Worm (Caenorhabditis elegans) whole organism, late embryonic: ENCODE data around the gene T01H3.5.

ENCODE experiments used
- F13H6.1 ChIP-seq: sonication (generic microtip); optimal IDR thresholded peaks from 2 replicates; lab custom pipeline; 2016; ENCODE audit warnings: missing genetic modification characterization, missing compliant biosample characterization
- K09A11.1 ChIP-seq: sonication (generic microtip); optimal IDR thresholded peaks from 2 replicates; lab custom pipeline; 2017; ENCODE audit warnings: antibody characterized with exemption, mild to moderate bottlenecking, missing genetic modification characterization, missing compliant biosample characterization; ENCODE audit not compliant: insufficient read depth
- T23F11.4 ChIP-seq: fragments of 200-800 bp; sonication (Bioruptor generic); optimal IDR thresholded peaks from 2 replicates; lab custom pipeline; 2018; ENCODE audit warnings: mild to moderate bottlenecking, missing genetic modification characterization, missing compliant biosample characterization
- ceh-19 ChIP-seq: fragments of 200-800 bp; sonication (Bioruptor generic); optimal IDR thresholded peaks from 2 replicates; lab custom pipeline; 2018; ENCODE audit warnings: mild to moderate bottlenecking, missing genetic modification characterization, missing compliant biosample characterization
- ceh-22 ChIP-seq: sonication (generic microtip); optimal IDR thresholded peaks from 2 replicates; lab custom pipeline; 2017; ENCODE audit warnings: missing biosample characterization, missing genetic modification characterization
- ceh-30 ChIP-seq: fragments of 150-350 bp; optimal IDR thresholded peaks from 2 replicates; lab custom pipeline; 2014; ENCODE audit warnings: missing biosample characterization, missing genetic modification characterization
- ceh-34 ChIP-seq: sonication (generic microtip); optimal IDR thresholded peaks from 2 replicates; lab custom pipeline; 2016; ENCODE audit warnings: mild to moderate bottlenecking, missing genetic modification characterization, missing compliant biosample characterization
- ceh-6 ChIP-seq: fragments of 200-800 bp; sonication (Bioruptor generic); optimal IDR thresholded peaks from 2 replicates; lab custom pipeline; 2018; ENCODE audit warnings: mild to moderate bottlenecking, missing genetic modification characterization, missing compliant biosample characterization
- che-1 ChIP-seq: sonication (generic microtip); optimal IDR thresholded peaks from 2 replicates; lab custom pipeline; 2016; ENCODE audit warnings: mild to moderate bottlenecking, missing genetic modification characterization, missing compliant biosample characterization
- dmd-4 ChIP-seq: sonication (generic microtip); optimal IDR thresholded peaks from 2 replicates; lab custom pipeline; 2016; ENCODE audit warnings: borderline replicate concordance, missing genetic modification characterization, missing compliant biosample characterization
- dve-1 ChIP-seq: sonication (generic microtip); optimal IDR thresholded peaks from 2 replicates; lab custom pipeline; 2017; ENCODE audit warnings: antibody characterized with exemption, mild to moderate bottlenecking, missing genetic modification characterization, missing compliant biosample characterization
- elt-2 ChIP-seq: sonication (generic microtip); optimal IDR thresholded peaks from 2 replicates; lab custom pipeline; 2016; ENCODE audit warnings: missing genetic modification reagents, missing genetic modification characterization, missing compliant biosample characterization
- ets-4 ChIP-seq: sonication (generic microtip); optimal IDR thresholded peaks from 2 replicates; lab custom pipeline; 2016; ENCODE audit warnings: missing genetic modification characterization, missing compliant biosample characterization
- eyg-1 ChIP-seq: sonication (generic microtip); optimal IDR thresholded peaks from 2 replicates; lab custom pipeline; 2016; ENCODE audit warnings: missing genotype, missing genetic modification characterization, missing compliant biosample characterization
- fkh-10 ChIP-seq: fragments of 150-350 bp; optimal IDR thresholded peaks from 2 replicates; lab custom pipeline; 2014; ENCODE audit warnings: missing biosample characterization, missing genetic modification reagents, missing genetic modification characterization
- hlh-13 ChIP-seq: fragments of 200-800 bp; sonication (Bioruptor generic); optimal IDR thresholded peaks from 2 replicates; lab custom pipeline; 2018; ENCODE audit warnings: mild to moderate bottlenecking, missing genetic modification characterization, missing compliant biosample characterization
- lin-11 ChIP-seq: fragments of 200-800 bp; sonication (Bioruptor generic); optimal IDR thresholded peaks from 2 replicates; lab custom pipeline; 2018; ENCODE audit warnings: mild to moderate bottlenecking, missing genetic modification characterization, missing compliant biosample characterization
- madf-2 ChIP-seq: sonication (generic microtip); optimal IDR thresholded peaks from 2 replicates; lab custom pipeline; 2017; ENCODE audit warnings: missing genetic modification characterization, missing compliant biosample characterization
- nfya-1 ChIP-seq: sonication (generic microtip); optimal IDR thresholded peaks from 2 replicates; lab custom pipeline; 2017; ENCODE audit warnings: missing genetic modification characterization, mild to moderate bottlenecking, missing compliant biosample characterization, antibody characterized with exemption, moderate library complexity
- nhr-11 ChIP-seq: fragments of 150-350 bp; optimal IDR thresholded peaks from 2 replicates; lab custom pipeline; 2014; ENCODE audit warnings: missing biosample characterization, missing genetic modification characterization
- npax-4 ChIP-seq: sonication (generic microtip); optimal IDR thresholded peaks from 2 replicates; lab custom pipeline; 2016; ENCODE audit warnings: missing genetic modification characterization, missing compliant biosample characterization
- pat-9 ChIP-seq: fragments of 200-800 bp; sonication (Bioruptor generic); optimal IDR thresholded peaks from 2 replicates; lab custom pipeline; 2018; ENCODE audit warnings: mild to moderate bottlenecking, missing genetic modification characterization, moderate library complexity, missing compliant biosample characterization
- pha-4 ChIP-seq: fragments of 150-350 bp; optimal IDR thresholded peaks from 2 replicates; lab custom pipeline; 2018; ENCODE audit warnings: missing biosample characterization, missing genetic modification reagents, missing genetic modification characterization
- ref-2 ChIP-seq: sonication (generic microtip); optimal IDR thresholded peaks from 2 replicates; lab custom pipeline; 2016; ENCODE audit warnings: missing genetic modification characterization, missing compliant biosample characterization
- sdc-2 ChIP-seq: sonication (generic microtip); optimal IDR thresholded peaks from 2 replicates; lab custom pipeline; 2016; ENCODE audit warnings: missing genotype, missing genetic modification characterization, missing compliant biosample characterization
- tbx-2 ChIP-seq: sonication (generic microtip); optimal IDR thresholded peaks from 2 replicates; lab custom pipeline; 2016; ENCODE audit warnings: missing genetic modification characterization, missing compliant biosample characterization
- tbx-7 ChIP-seq: sonication (generic microtip); optimal IDR thresholded peaks from 2 replicates; lab custom pipeline; 2016; ENCODE audit warnings: missing genotype, missing genetic modification characterization, missing compliant biosample characterization
- unc-3 ChIP-seq, 2 experiments: fragments of 200-800 bp in 1 of 2; sonication (Bioruptor generic) in 1 of 2; sonication (generic microtip) in 1 of 2; conservative IDR thresholded peaks in 1 of 2; optimal IDR thresholded peaks in 1 of 2; 2 replicates each; pipeline versions ENCODE4 v1.3.6 to Lab custom; 2016 to 2022; ENCODE audit warnings: missing compliant biosample characterization in 2 of 2, missing genetic modification characterization in 2 of 2, missing genetic modification reagents in 1 of 2
- unc-42 ChIP-seq: sonication (generic microtip); optimal IDR thresholded peaks from 2 replicates; lab custom pipeline; 2016; ENCODE audit warnings: missing genotype, missing genetic modification characterization, missing compliant biosample characterization
- unc-55 ChIP-seq: sonication (generic microtip); optimal IDR thresholded peaks from 2 replicates; lab custom pipeline; 2017; ENCODE audit warnings: missing biosample characterization, missing genetic modification reagents, missing genetic modification characterization
- unc-86 ChIP-seq: sonication (generic microtip); optimal IDR thresholded peaks from 2 replicates; lab custom pipeline; 2016; ENCODE audit warnings: missing genetic modification characterization, missing compliant biosample characterization

Gene T01H3.5

ce11 chrII:7863480-7864125, 15.8 kb upstream of the T01H3.5 start:
- TF ChIP-seq K09A11.1 (tag; lab: Kevin White, UChicago) (peak; percentile 29), ceh-22 (tag; lab: Kevin White, UChicago) (no peak)

- TF ChIP-seq elt-2 (tag; lab: Kevin White, UChicago) (peak; percentile 15), T23F11.4 (GFP tag; lab: Kevin White, UChicago) (no peak), pha-4 (no peak), nfya-1 (tag; lab: Kevin White, UChicago) (peak; percentile 12), ceh-34 (tag; lab: Kevin White, UChicago) (no peak), unc-55 (GFP tag; lab: Kevin White, UChicago) (no peak), F13H6.1 (tag; lab: Kevin White, UChicago) (no peak), nhr-11 (tag; lab: Kevin White, UChicago) (no peak)
- TF ChIP-seq, all 69 proteins: peak for 2
Observed at ce11 chrII:7864207-7864606, 15.2 kb upstream of the T01H3.5 start, which contains the start of gene ostb-1. ostb-1 (plus strand) TSS chrII:7864507.

- TF ChIP-seq ref-2 (tag; lab: Kevin White, UChicago): no peak
- TF ChIP-seq dve-1: no peak
- no peak for TF ChIP-seq unc-86 (tag; lab: Kevin White, UChicago)
- no peak for TF ChIP-seq madf-2 (tag; lab: Kevin White, UChicago)
- no peak for TF ChIP-seq ets-4 (tag; lab: Kevin White, UChicago)
- TF ChIP-seq tbx-7 (tag; lab: Kevin White, UChicago): no peak
- TF ChIP-seq tbx-2 (tag; lab: Kevin White, UChicago): no peak
- TF ChIP-seq fkh-10 (GFP tag; lab: Kevin White, UChicago): no peak
- no peak for TF ChIP-seq ceh-30 (tag; lab: Kevin White, UChicago)
- no peak for TF ChIP-seq unc-3 (GFP tag; conservative IDR thresholded peaks at IDR 0.05; lab: Robert Waterston, UW)
- TF ChIP-seq unc-3 (tag; optimal IDR thresholded peaks at IDR 0.05; lab: Kevin White, UChicago): no peak
- no peak for TF ChIP-seq pat-9
- TF ChIP-seq npax-4 (tag; lab: Kevin White, UChicago): no peak
- TF ChIP-seq sdc-2 (tag; lab: Kevin White, UChicago): no peak
- no peak for TF ChIP-seq dmd-4 (tag; lab: Kevin White, UChicago)
- no peak for TF ChIP-seq lin-11
Observed at ce11 chrII:7864892-7865291, 14.5 kb upstream of the T01H3.5 start.

ce11 chrII:7866081-7866480, 13.3 kb upstream of the T01H3.5 start:
- TF ChIP-seq nhr-11 (tag; lab: Kevin White, UChicago) (peak; percentile 32), unc-86 (tag; lab: Kevin White, UChicago) (no peak), fkh-10 (GFP tag; lab: Kevin White, UChicago) (no peak), ceh-22 (tag; lab: Kevin White, UChicago) (no peak), che-1 (tag; lab: Kevin White, UChicago) (no peak)

ce11 chrII:7870062-7870461, 9.4 kb upstream of the T01H3.5 start, which contains the start of gene ztf-17:
ztf-17 (minus strand) TSS chrII:7870162.
- TF ChIP-seq nfya-1 (tag; lab: Kevin White, UChicago): no peak
- TF ChIP-seq tbx-2 (tag; lab: Kevin White, UChicago): no peak
- no peak for TF ChIP-seq ceh-19
- TF ChIP-seq dmd-4 (tag; lab: Kevin White, UChicago): no peak
- TF ChIP-seq ceh-30 (tag; lab: Kevin White, UChicago): no peak
- TF ChIP-seq eyg-1 (tag; lab: Kevin White, UChicago): no peak
- TF ChIP-seq nhr-11 (tag; lab: Kevin White, UChicago): no peak
- no peak for TF ChIP-seq hlh-13 (GFP tag; lab: Kevin White, UChicago)
- no peak for TF ChIP-seq unc-42 (tag; lab: Kevin White, UChicago)
- no peak for TF ChIP-seq ceh-6
- TF ChIP-seq T23F11.4 (GFP tag; lab: Kevin White, UChicago): no peak
